Fruit fly (Drosophila melanogaster) whole organism, adult: ENCODE data around the gene Ubr1.

Experiments used
- CG11617 ChIP-seq: fragments of 200-800 bp; sonication (Bioruptor generic); optimal IDR thresholded peaks from 2 replicates; lab custom pipeline; 2017; ENCODE audit warnings: mild to moderate bottlenecking, missing biosample characterization, missing genetic modification reagents, missing genetic modification characterization
- CG14711 ChIP-seq: fragments of 200-800 bp; sonication (Bioruptor generic); optimal IDR thresholded peaks from 2 replicates; lab custom pipeline; 2018; ENCODE audit warnings: missing biosample characterization, mild to moderate bottlenecking, missing genetic modification characterization, moderate library complexity
- CG7101 ChIP-seq: fragments of 200-800 bp; sonication (Bioruptor generic); optimal IDR thresholded peaks from 2 replicates; lab custom pipeline; 2018; ENCODE audit warnings: missing biosample characterization, mild to moderate bottlenecking, missing genetic modification characterization, moderate library complexity
- Mnt ChIP-seq: fragments of 200-800 bp; sonication (Bioruptor generic); optimal IDR thresholded peaks from 2 replicates; lab custom pipeline; 2016; ENCODE audit warnings: missing biosample characterization, mild to moderate bottlenecking, missing genetic modification characterization
- bab1 ChIP-seq: fragments of 200-800 bp; sonication (Bioruptor generic); optimal IDR thresholded peaks from 3 replicates; lab custom pipeline; 2019; ENCODE audit warnings: missing biosample characterization, mild to moderate bottlenecking, missing genetic modification characterization, moderate library complexity
- cic ChIP-seq: fragments of 200-800 bp; sonication (Bioruptor generic); optimal IDR thresholded peaks from 2 replicates; lab custom pipeline; 2017; ENCODE audit warnings: missing biosample characterization, mild to moderate bottlenecking, missing genetic modification characterization, moderate library complexity
- ovo ChIP-seq: fragments of 200-800 bp; sonication (Bioruptor generic); optimal IDR thresholded peaks from 2 replicates; lab custom pipeline; 2016; ENCODE audit warnings: missing biosample characterization, missing genetic modification characterization
- pad ChIP-seq: fragments of 200-800 bp; sonication (Bioruptor generic); optimal IDR thresholded peaks from 3 replicates; lab custom pipeline; 2017; ENCODE audit warnings: missing biosample characterization, missing genetic modification characterization, mild to moderate bottlenecking, moderate library complexity, missing genetic modification reagents

DNA sequence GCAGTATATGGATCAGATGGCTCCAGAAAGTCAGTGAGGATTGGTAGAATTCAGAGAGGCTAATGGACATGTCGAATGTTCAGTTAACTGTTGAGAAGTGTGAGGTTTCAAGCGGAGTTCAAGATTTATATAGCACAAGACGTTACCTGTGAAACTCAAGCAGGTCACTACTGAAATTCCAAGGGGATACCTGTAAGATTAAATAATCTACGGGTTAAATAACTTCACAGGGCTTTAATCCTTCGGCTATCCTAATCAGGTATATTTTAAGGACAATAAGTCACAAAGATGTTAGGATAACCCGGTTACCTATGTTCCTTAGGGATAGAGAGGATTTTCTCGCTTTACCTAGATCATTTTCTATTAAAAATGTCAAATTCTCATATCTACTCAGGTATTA, 20.1 kb downstream of the Ubr1 start, which contains the start of gene CG13000:
- TF ChIP-seq Mnt (GFP tag; lab: Kevin White, UChicago) (no peak), ovo (GFP tag; lab: Kevin White, UChicago) (no peak), CG7101 (tag; lab: Kevin White, UChicago) (no peak), cic (GFP tag; lab: Kevin White, UChicago) (no peak), pad (GFP tag; lab: Kevin White, UChicago) (no peak), bab1 (GFP tag; lab: Kevin White, UChicago) (no peak), CG14711 (tag; lab: Kevin White, UChicago) (no peak), CG11617 (GFP tag; lab: Kevin White, UChicago) (no peak)
